Worm (Caenorhabditis elegans) whole organism, L2 larva: Measurements from ENCODE around the gene ZK1240.9.

Experiments
- Y55F3AM.14 ChIP-seq: fragments of 200-800 bp; sonication (Bioruptor generic); optimal IDR thresholded peaks from 2 replicates; lab custom pipeline; 2018; ENCODE audit warnings: mild to moderate bottlenecking, missing genetic modification characterization, missing compliant biosample characterization
- ZK546.5 ChIP-seq: sonication (generic microtip); optimal IDR thresholded peaks from 2 replicates; lab custom pipeline; 2017; ENCODE audit warnings: missing biosample characterization, missing genetic modification characterization
- alr-1 ChIP-seq: fragments of 150-350 bp; optimal IDR thresholded peaks from 2 replicates; lab custom pipeline; 2014; ENCODE audit warnings: missing biosample characterization, missing genetic modification characterization
- ama-1 ChIP-seq: fragments of 150-350 bp; optimal IDR thresholded peaks from 2 replicates; lab custom pipeline; 2018; ENCODE audit warnings: inconsistent platforms
- lin-11 ChIP-seq: fragments of 150-350 bp; sonication (generic microtip); optimal IDR thresholded peaks from 2 replicates; lab custom pipeline; 2014; ENCODE audit warnings: missing biosample characterization, missing genetic modification characterization, inconsistent platforms, mixed read lengths
- lin-13 ChIP-seq: fragments of 150-350 bp; optimal IDR thresholded peaks from 2 replicates; lab custom pipeline; 2014; ENCODE audit warnings: missing biosample characterization, missing genetic modification reagents, missing genetic modification characterization
- nhr-6 ChIP-seq: fragments of 150-350 bp; optimal IDR thresholded peaks from 2 replicates; lab custom pipeline; 2014; ENCODE audit warnings: missing biosample characterization, missing genetic modification characterization
- sma-3 ChIP-seq: sonication (generic microtip); optimal IDR thresholded peaks from 2 replicates; lab custom pipeline; 2016; ENCODE audit warnings: missing genetic modification reagents, missing genetic modification characterization, missing compliant biosample characterization
- sma-9 ChIP-seq, 2 experiments: fragments of 150-350 bp in 1 of 2; sonication (generic microtip) in 1 of 2; optimal IDR thresholded peaks; 2 replicates each; lab custom pipeline; 2014 to 2016; ENCODE audit warnings: missing genetic modification characterization in 2 of 2, mild to moderate bottlenecking in 1 of 2, missing biosample characterization in 1 of 2, missing compliant biosample characterization in 1 of 2, missing genetic modification reagents in 1 of 2, moderate library complexity in 1 of 2
- unc-62 ChIP-seq: fragments of 150-350 bp; optimal IDR thresholded peaks from 2 replicates; lab custom pipeline; 2014; ENCODE audit warnings: missing biosample characterization, missing genetic modification reagents, missing genetic modification characterization
- zag-1 ChIP-seq: fragments of 150-350 bp; optimal IDR thresholded peaks from 2 replicates; lab custom pipeline; 2014; ENCODE audit warnings: missing biosample characterization, missing genetic modification characterization

ce11 chrII:2304575-2304974 is 13.4 kb upstream of the ZK1240.9 start:
- no peak for TF ChIP-seq lin-11 (tag; lab: Kevin White, UChicago)
- no peak for TF ChIP-seq Y55F3AM.14 (GFP tag; lab: Kevin White, UChicago)
- TF ChIP-seq nhr-6, result no peak
- no peak for TF ChIP-seq zag-1 (tag; lab: Kevin White, UChicago)
- no peak for TF ChIP-seq ZK546.5
- TF ChIP-seq lin-13 (GFP tag; lab: Kevin White, UChicago), result no peak
- TF ChIP-seq sma-3 (GFP tag; lab: Kevin White, UChicago), result no peak
- no peak for TF ChIP-seq unc-62 (GFP tag; lab: Kevin White, UChicago)
- no peak for TF ChIP-seq ama-1 (lab: Kevin White, UChicago)
- no peak for TF ChIP-seq sma-9 (GFP tag; optimal IDR thresholded peaks at IDR 0.05; lab: Kevin White, UChicago)
- TF ChIP-seq sma-9 (tag; optimal IDR thresholded peaks at IDR 0.05; lab: Kevin White, UChicago), result no peak
- TF ChIP-seq alr-1, result no peak
